Fruit fly (Drosophila melanogaster): ENCODE data around the gene phol.

DNA sequence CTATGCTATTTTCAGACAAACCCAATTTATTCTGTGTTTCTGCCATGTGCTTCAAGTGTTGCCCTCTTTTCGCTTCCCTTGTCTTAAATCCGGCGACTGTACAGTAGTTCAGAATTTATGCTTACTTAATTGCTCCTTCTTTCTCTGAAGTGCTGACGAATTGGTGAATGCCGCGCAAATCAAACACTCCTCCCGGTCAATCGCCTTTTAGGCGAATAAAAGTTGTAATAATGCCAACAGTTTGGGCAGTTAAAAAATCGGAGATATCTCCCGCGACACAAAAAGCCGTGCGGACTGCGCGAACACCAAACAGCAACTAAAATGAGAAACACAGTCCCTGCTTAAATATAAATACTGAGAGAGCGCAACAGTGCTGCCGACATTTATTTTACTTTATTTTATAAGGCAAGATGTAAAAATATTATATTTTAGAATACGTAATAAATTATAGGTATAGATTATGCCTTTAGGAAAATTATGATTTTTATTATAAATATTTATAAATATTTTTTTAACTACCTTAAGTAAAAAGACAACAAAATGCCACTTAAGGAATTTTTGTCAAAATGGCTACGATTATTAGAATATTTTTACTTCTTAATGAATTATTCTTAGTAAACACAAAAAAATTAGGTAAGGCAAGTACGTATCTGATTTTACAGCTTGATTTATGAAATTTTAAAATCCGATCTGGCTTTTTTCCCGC, 49.1 kb upstream of the phol start, which contains the start of gene path:
- TF ChIP-seq CG6792 (GFP tag; optimal IDR thresholded peaks at IDR 0.05) (no peak), lz (GFP tag; optimal IDR thresholded peaks at IDR 0.05) (no peak), spab (GFP tag; optimal IDR thresholded peaks at IDR 0.05) (no peak), CG6854 (GFP tag; optimal IDR thresholded peaks at IDR 0.05) (peak; percentile 30), topi (GFP tag; optimal IDR thresholded peaks at IDR 0.05) (no peak), CG6163 (GFP tag; IDR thresholded peaks at IDR 0.05) (no peak)

Data from whole organism, prepupa.